Worm (Caenorhabditis elegans) whole organism, L4 larva: ENCODE measurements around the gene clec-128.

Experiments
- fos-1 ChIP-seq: fragments of 150-350 bp; optimal IDR thresholded peaks from 2 replicates; lab custom pipeline; 2014; ENCODE audit warnings: missing biosample characterization, missing genetic modification characterization
- lim-7 ChIP-seq: fragments of 200-800 bp; sonication (Bioruptor generic); IDR thresholded peaks from 2 replicates; pipeline ENCODE4 v1.3.6; 2022; ENCODE audit warnings: missing genetic modification characterization, missing compliant biosample characterization
- mdl-1 ChIP-seq, 2 experiments: fragments of 150-350 bp in 1 of 2; sonication (generic microtip) in 1 of 2; optimal IDR thresholded peaks; 2 replicates each; lab custom pipeline; 2014 to 2017; ENCODE audit warnings: missing biosample characterization in 2 of 2, missing genetic modification characterization in 2 of 2
- nhr-237 ChIP-seq: sonication (generic microtip); optimal IDR thresholded peaks from 2 replicates; lab custom pipeline; 2017; ENCODE audit warnings: missing biosample characterization, missing genetic modification characterization
- pha-4 ChIP-seq, 2 experiments: fragments of 150-350 bp in 1 of 2; fragments of 200-800 bp in 1 of 2; sonication (Bioruptor generic) in 1 of 2; IDR thresholded peaks in 1 of 2; optimal IDR thresholded peaks in 1 of 2; 2 replicates each; pipeline versions ENCODE4 v1.3.6 to Lab custom; 2014 to 2022; ENCODE audit warnings: missing genetic modification characterization in 2 of 2, missing genetic modification reagents in 2 of 2, missing biosample characterization in 1 of 2, missing compliant biosample characterization in 1 of 2
- zag-1 ChIP-seq: fragments of 150-350 bp; optimal IDR thresholded peaks from 2 replicates; lab custom pipeline; 2014; ENCODE audit warnings: missing biosample characterization, missing genetic modification characterization

- TF ChIP-seq zag-1 (tag; lab: Kevin White, UChicago) (no peak), fos-1 (tag; lab: Kevin White, UChicago) (no peak), lim-7 (GFP tag; lab: Robert Waterston, UW) (no peak), nhr-237 (tag; lab: Kevin White, UChicago) (no peak), mdl-1 (tag; optimal IDR thresholded peaks at IDR 0.05; lab: Kevin White, UChicago) (no peak), pha-4 (GFP tag; IDR thresholded peaks at IDR 0.05; lab: Robert Waterston, UW) (no peak), pha-4 (tag; optimal IDR thresholded peaks at IDR 0.05; lab: Kevin White, UChicago) (no peak)
Observed at ce11 chrII:3546381-3546931, 24.4 kb downstream of the clec-128 start, which contains the start of gene apd-3.
